Fruit fly (Drosophila melanogaster) whole organism, embryonic: Measurements from ENCODE around the gene nst.
A peak's percentile ranks its signal among the peaks of the same experiment; 100 is the strongest.

Source experiments
- BEAF-32 ChIP-seq: fragments of 200-800 bp; sonication (Bioruptor generic); optimal IDR thresholded peaks from 3 replicates; lab custom pipeline; 2017; ENCODE audit warnings: missing biosample characterization, missing genetic modification characterization, mild to moderate bottlenecking, moderate library complexity, missing genetic modification reagents
- C15 ChIP-seq: fragments of 200-800 bp; sonication (Bioruptor generic); IDR thresholded peaks from 3 replicates; pipeline ENCODE4 v1.3.6; 2022; ENCODE audit warnings: missing biosample characterization, missing genetic modification characterization
- CG10274 ChIP-seq: fragments of 200-800 bp; sonication (Bioruptor generic); optimal IDR thresholded peaks from 3 replicates; lab custom pipeline; 2017; ENCODE audit warnings: missing biosample characterization, mild to moderate bottlenecking, missing genetic modification characterization
- CG10979 ChIP-seq: fragments of 200-800 bp; sonication (Bioruptor generic); optimal IDR thresholded peaks from 2 replicates; lab custom pipeline; 2018; ENCODE audit warnings: missing biosample characterization, mild to moderate bottlenecking, missing genetic modification characterization, moderate library complexity
- CG11560 ChIP-seq: fragments of 200-800 bp; sonication (Bioruptor generic); IDR thresholded peaks from 3 replicates; pipeline ENCODE4 v1.3.6; 2022; ENCODE audit warnings: missing biosample characterization, missing genetic modification characterization
- CG12155 ChIP-seq: fragments of 200-800 bp; sonication (Bioruptor generic); optimal IDR thresholded peaks from 3 replicates; lab custom pipeline; 2016; ENCODE audit warnings: missing biosample characterization, missing genetic modification characterization
- CG12942 ChIP-seq: fragments of 200-800 bp; sonication (Bioruptor generic); optimal IDR thresholded peaks from 3 replicates; lab custom pipeline; 2016; ENCODE audit warnings: missing biosample characterization, missing genetic modification characterization
- CG13123 ChIP-seq: fragments of 200-800 bp; sonication (Bioruptor generic); optimal IDR thresholded peaks from 2 replicates; lab custom pipeline; 2016; ENCODE audit warnings: missing biosample characterization, missing genetic modification characterization
- CG13624 ChIP-seq: fragments of 200-800 bp; sonication (Bioruptor generic); optimal IDR thresholded peaks from 2 replicates; lab custom pipeline; 2016; ENCODE audit warnings: missing biosample characterization, missing genetic modification characterization
- CG15011 ChIP-seq: fragments of 200-800 bp; sonication (Bioruptor generic); optimal IDR thresholded peaks from 3 replicates; lab custom pipeline; 2018; ENCODE audit warnings: missing biosample characterization, mild to moderate bottlenecking, missing genetic modification characterization
- CG1529 ChIP-seq: fragments of 200-800 bp; sonication (Bioruptor generic); optimal IDR thresholded peaks from 3 replicates; lab custom pipeline; 2018; ENCODE audit warnings: missing biosample characterization, missing genetic modification characterization
- CG17186 ChIP-seq: fragments of 200-800 bp; sonication (Bioruptor generic); optimal IDR thresholded peaks from 3 replicates; lab custom pipeline; 2017; ENCODE audit warnings: missing biosample characterization, missing genetic modification reagents, missing genetic modification characterization
- CG17359 ChIP-seq: fragments of 200-800 bp; sonication (Bioruptor generic); optimal IDR thresholded peaks from 3 replicates; lab custom pipeline; 2018; ENCODE audit warnings: missing biosample characterization, mild to moderate bottlenecking, missing genetic modification characterization, moderate library complexity
- CG17385 ChIP-seq: fragments of 200-800 bp; sonication (Bioruptor generic); optimal IDR thresholded peaks from 3 replicates; lab custom pipeline; 2018; ENCODE audit warnings: missing biosample characterization, mild to moderate bottlenecking, missing genetic modification characterization
- CG2129 ChIP-seq: fragments of 200-800 bp; sonication (Bioruptor generic); IDR thresholded peaks from 2 replicates; pipeline ENCODE4 v1.3.6; 2022; ENCODE audit warnings: missing biosample characterization, missing genetic modification characterization; ENCODE audit not compliant: partially characterized antibody
- CG2202 ChIP-seq: fragments of 200-800 bp; sonication (Bioruptor generic); optimal IDR thresholded peaks from 2 replicates; lab custom pipeline; 2018; ENCODE audit warnings: missing biosample characterization, mild to moderate bottlenecking, missing genetic modification characterization
- CG2678 ChIP-seq: fragments of 200-800 bp; sonication (Bioruptor generic); optimal IDR thresholded peaks from 3 replicates; lab custom pipeline; 2019; ENCODE audit warnings: missing biosample characterization, mild to moderate bottlenecking, missing genetic modification characterization, moderate library complexity
- CG31224 ChIP-seq: fragments of 200-800 bp; sonication (Bioruptor generic); IDR thresholded peaks from 2 replicates; pipeline ENCODE4 v1.3.6; 2022; ENCODE audit warnings: missing biosample characterization, missing genetic modification characterization
- CG31365 ChIP-seq: fragments of 200-800 bp; sonication (Bioruptor generic); optimal IDR thresholded peaks from 2 replicates; lab custom pipeline; 2018; ENCODE audit warnings: missing biosample characterization, mild to moderate bottlenecking, missing genetic modification characterization
- CG6254 ChIP-seq: fragments of 200-800 bp; sonication (Bioruptor generic); optimal IDR thresholded peaks from 3 replicates; lab custom pipeline; 2017; ENCODE audit warnings: mild to moderate bottlenecking, missing biosample characterization, missing genetic modification reagents, missing genetic modification characterization
- CTCF ChIP-seq: fragments of 200-800 bp; sonication (Bioruptor generic); optimal IDR thresholded peaks from 2 replicates; lab custom pipeline; 2017; ENCODE audit warnings: missing biosample characterization, mild to moderate bottlenecking, missing genetic modification characterization, moderate library complexity
- CkIIα-i1 ChIP-seq: fragments of 200-800 bp; sonication (Bioruptor generic); IDR thresholded peaks from 2 replicates; pipeline ENCODE4 v1.3.6; 2022; ENCODE audit warnings: missing biosample characterization, missing genetic modification characterization
- Dbx ChIP-seq: fragments of 200-800 bp; sonication (Bioruptor generic); IDR thresholded peaks from 3 replicates; pipeline ENCODE4 v1.3.6; 2022; ENCODE audit warnings: missing biosample characterization, missing genetic modification characterization
- Fer1 ChIP-seq: fragments of 200-800 bp; sonication (Bioruptor generic); optimal IDR thresholded peaks from 2 replicates; lab custom pipeline; 2017; ENCODE audit warnings: missing biosample characterization, mild to moderate bottlenecking, missing genetic modification characterization
- Gug ChIP-seq: fragments of 200-800 bp; sonication (Bioruptor generic); IDR thresholded peaks from 4 replicates; pipeline ENCODE4 v1.3.6; 2022; ENCODE audit warnings: missing biosample characterization, missing genetic modification characterization
- Lpt ChIP-seq: fragments of >200 bp; optimal IDR thresholded peaks from 2 replicates; lab custom pipeline; 2018; ENCODE audit warnings: missing biosample characterization, missing genetic modification characterization
- Med ChIP-seq: fragments of 200-800 bp; sonication (Bioruptor generic); peaks from one replicate; lab custom pipeline; 2016; ENCODE audit warnings: missing biosample characterization, missing genetic modification characterization, mild to moderate bottlenecking, inconsistent platforms, moderate library complexity
- Meics ChIP-seq: fragments of 200-800 bp; sonication (Bioruptor generic); optimal IDR thresholded peaks from 2 replicates; lab custom pipeline; 2017; ENCODE audit warnings: missing biosample characterization, mild to moderate bottlenecking, missing genetic modification characterization
- Six4 ChIP-seq: fragments of 200-800 bp; sonication (Bioruptor generic); optimal IDR thresholded peaks from 2 replicates; lab custom pipeline; 2016; ENCODE audit warnings: missing biosample characterization, missing genetic modification characterization
- ara ChIP-seq: fragments of 200-800 bp; sonication (Bioruptor generic); IDR thresholded peaks from 2 replicates; pipeline ENCODE4 v1.3.6; 2022; ENCODE audit warnings: missing biosample characterization, missing genetic modification characterization
- ash1 ChIP-seq: fragments of 200-800 bp; sonication (Bioruptor generic); optimal IDR thresholded peaks from 2 replicates; lab custom pipeline; 2018; ENCODE audit warnings: missing biosample characterization, mild to moderate bottlenecking, missing genetic modification characterization
- ato ChIP-seq: fragments of 200-800 bp; sonication (Bioruptor generic); IDR thresholded peaks from 2 replicates; pipeline ENCODE4 v1.3.6; 2022; ENCODE audit warnings: missing biosample characterization, missing genetic modification characterization; ENCODE audit not compliant: partially characterized antibody
- cato ChIP-seq: fragments of 200-800 bp; sonication (Bioruptor generic); optimal IDR thresholded peaks from 2 replicates; lab custom pipeline; 2016; ENCODE audit warnings: missing biosample characterization, missing genetic modification characterization, borderline replicate concordance
- chm ChIP-seq: fragments of 200-800 bp; sonication (Bioruptor generic); IDR thresholded peaks from 2 replicates; pipeline ENCODE4 v1.3.6; 2022; ENCODE audit warnings: missing biosample characterization, missing genetic modification characterization
- dmrt11E ChIP-seq: fragments of 200-800 bp; sonication (Bioruptor generic); optimal IDR thresholded peaks from 3 replicates; lab custom pipeline; 2018; ENCODE audit warnings: missing biosample characterization, mild to moderate bottlenecking, missing genetic modification characterization, moderate library complexity
- dmrt99B ChIP-seq: fragments of 200-800 bp; sonication (Bioruptor generic); optimal IDR thresholded peaks from 2 replicates; lab custom pipeline; 2018; ENCODE audit warnings: missing biosample characterization, mild to moderate bottlenecking, missing genetic modification characterization, moderate library complexity
- en ChIP-seq: fragments of 200-800 bp; sonication (Bioruptor generic); optimal IDR thresholded peaks from 2 replicates; lab custom pipeline; 2016; ENCODE audit warnings: missing biosample characterization, missing genetic modification characterization
- exex ChIP-seq: fragments of 200-800 bp; sonication (Bioruptor generic); optimal IDR thresholded peaks from 4 replicates; lab custom pipeline; 2018; ENCODE audit warnings: missing biosample characterization, mild to moderate bottlenecking, missing genetic modification characterization, moderate library complexity
- fd64A ChIP-seq: fragments of 200-800 bp; sonication (Bioruptor generic); optimal IDR thresholded peaks from 3 replicates; lab custom pipeline; 2018; ENCODE audit warnings: missing biosample characterization, mild to moderate bottlenecking, missing genetic modification characterization
- fru ChIP-seq: fragments of >200 bp; optimal IDR thresholded peaks from 2 replicates; lab custom pipeline; 2017
- gcm ChIP-seq: fragments of 200-800 bp; sonication (Bioruptor generic); optimal IDR thresholded peaks from 2 replicates; lab custom pipeline; 2019; ENCODE audit warnings: missing biosample characterization, mild to moderate bottlenecking, missing genetic modification characterization, moderate library complexity
- ham ChIP-seq: fragments of 200-800 bp; sonication (Bioruptor generic); IDR thresholded peaks from 2 replicates; pipeline ENCODE4 v1.3.6; 2022; ENCODE audit warnings: missing biosample characterization, missing genetic modification characterization
- kay ChIP-seq: fragments of 200-800 bp; sonication (Bioruptor generic); optimal IDR thresholded peaks from 2 replicates; lab custom pipeline; 2016; ENCODE audit warnings: missing biosample characterization, missing genetic modification characterization
- lola ChIP-seq, 3 experiments: fragments of >200 bp in 2 of 3; fragments of 200-800 bp in 1 of 3; sonication (Bioruptor generic) in 1 of 3; optimal IDR thresholded peaks; 2 replicates each; lab custom pipeline; 2017 to 2019; ENCODE audit warnings: missing biosample characterization in 3 of 3, missing genetic modification characterization in 3 of 3, mild to moderate bottlenecking in 1 of 3, moderate library complexity in 1 of 3
- nerfin-2 ChIP-seq: fragments of 200-800 bp; sonication (Bioruptor generic); IDR thresholded peaks from 2 replicates; pipeline ENCODE4 v1.3.6; 2022; ENCODE audit warnings: missing biosample characterization, missing genetic modification characterization; ENCODE audit not compliant: partially characterized antibody
- run ChIP-seq: fragments of 200-800 bp; sonication (Bioruptor generic); optimal IDR thresholded peaks from 3 replicates; lab custom pipeline; 2018; ENCODE audit warnings: missing biosample characterization, mild to moderate bottlenecking, missing genetic modification characterization
- sim ChIP-seq: fragments of 200-800 bp; sonication (Bioruptor generic); IDR thresholded peaks from 2 replicates; pipeline ENCODE4 v1.3.6; 2022; ENCODE audit warnings: missing biosample characterization, missing genetic modification characterization
- sisA ChIP-seq: fragments of 200-800 bp; sonication (Bioruptor generic); IDR thresholded peaks from 2 replicates; pipeline ENCODE4 v1.3.6; 2022; ENCODE audit warnings: missing biosample characterization, missing genetic modification characterization
- sob ChIP-seq: fragments of 200-800 bp; sonication (Bioruptor generic); IDR thresholded peaks from 2 replicates; pipeline ENCODE4 v1.3.6; 2022; ENCODE audit warnings: missing biosample characterization, missing genetic modification characterization
- stc ChIP-seq: fragments of 200-800 bp; sonication (Bioruptor generic); IDR thresholded peaks from 2 replicates; pipeline ENCODE4 v1.3.6; 2022; ENCODE audit warnings: missing biosample characterization, missing genetic modification characterization
- tll ChIP-seq, 2 experiments: fragments of 200-800 bp in 1 of 2; fragments of >200 bp in 1 of 2; sonication (Bioruptor generic) in 1 of 2; optimal IDR thresholded peaks; 2 replicates each; lab custom pipeline; 2017 to 2019; ENCODE audit warnings: missing biosample characterization in 2 of 2, missing genetic modification characterization in 2 of 2, mild to moderate bottlenecking in 1 of 2, moderate library complexity in 1 of 2

nst gene

dm6 chr3L:12514762-12515215, 15.2 kb downstream of the nst start, which contains the start of the genes sti and tral (continued):
- TF ChIP-seq Lpt (GFP tag; lab: Kevin White, UChicago): no peak
- peak; percentile 80 for TF ChIP-seq CG17385 (GFP tag; lab: Kevin White, UChicago)
- no peak for TF ChIP-seq CkIIα-i1
- TF ChIP-seq CG13123 (GFP tag; lab: Kevin White, UChicago): peak; percentile 88
- TF ChIP-seq CG12942 (GFP tag; lab: Kevin White, UChicago): peak; percentile 90
- TF ChIP-seq stc: peak; percentile 64
- peak; percentile 75 for TF ChIP-seq dmrt11E
- peak; percentile 61 for TF ChIP-seq CG10274
- TF ChIP-seq sisA (GFP tag; lab: Robert Waterston, UW): peak; percentile 87
- TF ChIP-seq C15 (GFP tag; lab: Robert Waterston, UW): no peak
- peak; percentile 52; the same call in 1 of the 2 replicates for TF ChIP-seq ham (GFP tag; lab: Robert Waterston, UW)
- peak; percentile 71 for TF ChIP-seq gcm (GFP tag; lab: Kevin White, UChicago)
- TF ChIP-seq CG13624 (GFP tag; lab: Kevin White, UChicago): peak; percentile 96
- peak; percentile 54; the same call in 1 of the 2 replicates for TF ChIP-seq chm (GFP tag; lab: Robert Waterston, UW)
- peak in 1 of 3 experiments; percentile 78 for TF ChIP-seq lola (GFP tag; optimal IDR thresholded peaks at IDR 0.05; lab: Kevin White, UChicago)
- peak; percentile 71 for TF ChIP-seq dmrt99B (tag; lab: Kevin White, UChicago)
- TF ChIP-seq CG31365: peak; percentile 58
- peak; percentile 39 for TF ChIP-seq ash1
- peak; percentile 87 for TF ChIP-seq ara (GFP tag; lab: Robert Waterston, UW)
- peak; percentile 72 for TF ChIP-seq CG2202
- no peak for TF ChIP-seq tll (GFP tag; optimal IDR thresholded peaks at IDR 0.05; lab: Kevin White, UChicago)
- peak; percentile 70 for TF ChIP-seq Six4 (GFP tag; lab: Kevin White, UChicago)
- peak; percentile 88 for TF ChIP-seq Meics (GFP tag; lab: Kevin White, UChicago)
- peak; percentile 78 for TF ChIP-seq en (GFP tag; lab: Kevin White, UChicago)
- no peak for TF ChIP-seq CG2129
- peak; percentile 83 for TF ChIP-seq kay
- TF ChIP-seq Fer1 (GFP tag; lab: Kevin White, UChicago): peak; percentile 92
- peak; percentile 74 for TF ChIP-seq CTCF (GFP tag; lab: Kevin White, UChicago)
- TF ChIP-seq CG2678 (tag; lab: Kevin White, UChicago): peak; percentile 82
- TF ChIP-seq cato (GFP tag; lab: Kevin White, UChicago): peak; percentile 89
- peak; percentile 38 for TF ChIP-seq fru (lab: Kevin White, UChicago)
- TF ChIP-seq sim: no peak; the same call in 1 of the 2 replicates
- peak; percentile 70 for TF ChIP-seq CG15011 (GFP tag; lab: Kevin White, UChicago)
- TF ChIP-seq Gug: peak; percentile 91
- peak; percentile 15 for TF ChIP-seq run (tag; lab: Kevin White, UChicago)
- TF ChIP-seq CG17186: peak; percentile 94
- peak; percentile 58 for TF ChIP-seq BEAF-32 (GFP tag; lab: Kevin White, UChicago)
- TF ChIP-seq CG17359 (tag; lab: Kevin White, UChicago): peak; percentile 86
- TF ChIP-seq sob: peak; percentile 91
- peak; percentile 99 for TF ChIP-seq Med (GFP tag; lab: Kevin White, UChicago)
- 0 out of 2 replicates have a peak, but pooled peaks have one; percentile 31 for TF ChIP-seq nerfin-2 (GFP tag; lab: Robert Waterston, UW)
- TF ChIP-seq ato (GFP tag; lab: Robert Waterston, UW): no peak
- TF ChIP-seq CG6254 (GFP tag; lab: Kevin White, UChicago): peak; percentile 71
- peak; percentile 58 for TF ChIP-seq CG1529
- TF ChIP-seq CG10979 (tag; lab: Kevin White, UChicago): peak; percentile 76
- peak; percentile 81 for TF ChIP-seq CG11560 (tag; lab: Robert Waterston, UW)
- peak; percentile 83 for TF ChIP-seq CG31224
- TF ChIP-seq fd64A: peak; percentile 8
- TF ChIP-seq Dbx (GFP tag; lab: Robert Waterston, UW): peak; percentile 91
- peak; percentile 100 for TF ChIP-seq CG12155 (GFP tag; lab: Kevin White, UChicago)
- peak; percentile 64 for TF ChIP-seq exex (tag; lab: Kevin White, UChicago)
